Worm (Caenorhabditis elegans) whole organism, young adult: ENCODE results near the gene gpa-8.
A peak's percentile ranks its signal among the peaks of the same experiment; 100 is the strongest.

ENCODE experiments used
- D2030.7 ChIP-seq: fragments of 200-800 bp; sonication (Bioruptor generic); IDR thresholded peaks from 2 replicates; pipeline ENCODE4 v1.3.6; 2022; ENCODE audit warnings: missing genetic modification reagents, missing genetic modification characterization, missing compliant biosample characterization
- F22D6.2 ChIP-seq: sonication (generic microtip); optimal IDR thresholded peaks from 2 replicates; lab custom pipeline; 2016; ENCODE audit warnings: mild to moderate bottlenecking, missing genetic modification characterization, missing compliant biosample characterization
- F23B12.7 ChIP-seq: sonication (generic microtip); optimal IDR thresholded peaks from 2 replicates; lab custom pipeline; 2017; ENCODE audit warnings: missing genetic modification characterization, mild to moderate bottlenecking, missing compliant biosample characterization, antibody characterized with exemption, moderate library complexity; ENCODE audit not compliant: insufficient read depth
- F33H1.4 ChIP-seq: fragments of 200-800 bp; sonication (Bioruptor generic); IDR thresholded peaks from 2 replicates; pipeline ENCODE4 v1.3.6; 2022; ENCODE audit warnings: missing genetic modification reagents, missing genetic modification characterization, missing compliant biosample characterization
- F49E8.2 ChIP-seq: sonication (generic microtip); optimal IDR thresholded peaks from 3 replicates; lab custom pipeline; 2017; ENCODE audit warnings: missing genetic modification characterization, mild to moderate bottlenecking, missing compliant biosample characterization, antibody characterized with exemption, moderate library complexity; ENCODE audit not compliant: insufficient read depth
- F52B5.7 ChIP-seq: sonication (generic microtip); optimal IDR thresholded peaks from 2 replicates; lab custom pipeline; 2016; ENCODE audit warnings: mild to moderate bottlenecking, missing genetic modification characterization, missing compliant biosample characterization
- F55B11.4 ChIP-seq: sonication (generic microtip); optimal IDR thresholded peaks from 2 replicates; lab custom pipeline; 2016; ENCODE audit warnings: missing compliant biosample characterization, missing genetic modification characterization, borderline replicate concordance; ENCODE audit not compliant: insufficient read depth
- K12H6.12 ChIP-seq: fragments of 200-800 bp; sonication (Bioruptor generic); optimal IDR thresholded peaks from 2 replicates; lab custom pipeline; 2018; ENCODE audit warnings: mild to moderate bottlenecking, missing genetic modification characterization, missing compliant biosample characterization
- Y53F4B.3 ChIP-seq: fragments of 200-800 bp; sonication (Bioruptor generic); IDR thresholded peaks from 2 replicates; pipeline ENCODE4 v1.3.6; 2022; ENCODE audit warnings: missing genetic modification reagents, missing genetic modification characterization, missing compliant biosample characterization
- Y53G8AR.9 ChIP-seq: fragments of 200-800 bp; sonication (Bioruptor generic); conservative IDR thresholded peaks from 2 replicates; pipeline ENCODE4 v1.3.6; 2022; ENCODE audit warnings: missing genetic modification reagents, missing genetic modification characterization, missing compliant biosample characterization
- Y79H2A.3 ChIP-seq: fragments of 200-800 bp; sonication (Bioruptor generic); conservative IDR thresholded peaks from 2 replicates; pipeline ENCODE4 v1.3.6; 2022; ENCODE audit warnings: missing genetic modification reagents, missing genetic modification characterization, missing compliant biosample characterization
- Y95B8A.8 ChIP-seq: fragments of 200-800 bp; sonication (Bioruptor generic); IDR thresholded peaks from 2 replicates; pipeline ENCODE4 v1.3.6; 2022; ENCODE audit warnings: missing genetic modification reagents, missing genetic modification characterization, missing compliant biosample characterization
- aptf-2 ChIP-seq: fragments of 200-800 bp; sonication (Bioruptor generic); conservative IDR thresholded peaks from 2 replicates; pipeline ENCODE4 v1.3.6; 2022; ENCODE audit warnings: missing genetic modification reagents, missing genetic modification characterization, missing compliant biosample characterization
- attf-5 ChIP-seq: fragments of 200-800 bp; sonication (Bioruptor generic); optimal IDR thresholded peaks from 2 replicates; lab custom pipeline; 2018; ENCODE audit warnings: mild to moderate bottlenecking, missing genetic modification characterization, missing compliant biosample characterization
- bed-1 ChIP-seq: fragments of 200-800 bp; sonication (Bioruptor generic); IDR thresholded peaks from 2 replicates; pipeline ENCODE4 v1.3.6; 2022; ENCODE audit warnings: missing genetic modification reagents, missing genetic modification characterization, missing compliant biosample characterization
- bed-2 ChIP-seq: fragments of 200-800 bp; sonication (Bioruptor generic); IDR thresholded peaks from 2 replicates; pipeline ENCODE4 v1.3.6; 2022; ENCODE audit warnings: missing genetic modification reagents, missing genetic modification characterization, missing compliant biosample characterization
- ccch-3 ChIP-seq: fragments of 200-800 bp; sonication (Bioruptor generic); optimal IDR thresholded peaks from 2 replicates; lab custom pipeline; 2018; ENCODE audit warnings: mild to moderate bottlenecking, missing genetic modification characterization, missing compliant biosample characterization
- cebp-2 ChIP-seq: fragments of 200-800 bp; sonication (Bioruptor generic); IDR thresholded peaks from 2 replicates; pipeline ENCODE4 v1.3.6; 2022; ENCODE audit warnings: missing genetic modification characterization, missing compliant biosample characterization
- ceh-27 ChIP-seq: fragments of 200-800 bp; sonication (Bioruptor generic); optimal IDR thresholded peaks from 2 replicates; lab custom pipeline; 2018; ENCODE audit warnings: mild to moderate bottlenecking, missing genetic modification characterization, moderate library complexity, missing compliant biosample characterization
- ceh-40 ChIP-seq: fragments of 200-800 bp; sonication (Bioruptor generic); IDR thresholded peaks from 2 replicates; pipeline ENCODE4 v1.3.6; 2022; ENCODE audit warnings: missing genetic modification characterization, missing compliant biosample characterization
- die-1 ChIP-seq: sonication (generic microtip); optimal IDR thresholded peaks from 2 replicates; lab custom pipeline; 2016; ENCODE audit warnings: missing genotype, mild to moderate bottlenecking, missing genetic modification characterization, missing compliant biosample characterization
- dpff-1 ChIP-seq: sonication (generic microtip); optimal IDR thresholded peaks from 2 replicates; lab custom pipeline; 2017; ENCODE audit warnings: mild to moderate bottlenecking, missing genetic modification characterization, missing compliant biosample characterization
- efl-1 ChIP-seq: fragments of 150-350 bp; optimal IDR thresholded peaks from 2 replicates; lab custom pipeline; 2014; ENCODE audit warnings: missing biosample characterization, missing genetic modification reagents, missing genetic modification characterization
- egl-44 ChIP-seq: fragments of 200-800 bp; sonication (Bioruptor generic); IDR thresholded peaks from 2 replicates; pipeline ENCODE4 v1.3.6; 2022; ENCODE audit warnings: missing genetic modification reagents, missing genetic modification characterization, missing compliant biosample characterization
- ets-4 ChIP-seq: fragments of 200-800 bp; sonication (Bioruptor generic); optimal IDR thresholded peaks from 2 replicates; lab custom pipeline; 2018; ENCODE audit warnings: mild to moderate bottlenecking, missing genetic modification characterization, missing compliant biosample characterization
- fkh-3 ChIP-seq: sonication (generic microtip); optimal IDR thresholded peaks from 2 replicates; lab custom pipeline; 2016; ENCODE audit warnings: mild to moderate bottlenecking, missing genetic modification characterization, missing compliant biosample characterization
- hmg-1.2 ChIP-seq: fragments of 200-800 bp; sonication (Bioruptor generic); IDR thresholded peaks from 2 replicates; pipeline ENCODE4 v1.3.6; 2022; ENCODE audit warnings: missing genetic modification reagents, missing genetic modification characterization, missing compliant biosample characterization
- hmg-20 ChIP-seq: fragments of 200-800 bp; sonication (Bioruptor generic); IDR thresholded peaks from 2 replicates; pipeline ENCODE4 v1.3.6; 2022; ENCODE audit warnings: missing genetic modification reagents, missing genetic modification characterization, missing compliant biosample characterization
- let-526 ChIP-seq: fragments of 200-800 bp; sonication (Bioruptor generic); IDR thresholded peaks from 2 replicates; pipeline ENCODE4 v1.3.6; 2022; ENCODE audit warnings: missing genetic modification reagents, missing genetic modification characterization, missing compliant biosample characterization
- lin-40 ChIP-seq: sonication (generic microtip); optimal IDR thresholded peaks from 2 replicates; lab custom pipeline; 2016; ENCODE audit warnings: missing genetic modification characterization, mild to moderate bottlenecking, missing compliant biosample characterization, missing genotype, missing genetic modification reagents
- lir-1 ChIP-seq: fragments of 200-800 bp; sonication (Bioruptor generic); conservative IDR thresholded peaks from 2 replicates; pipeline ENCODE4 v1.3.6; 2022; ENCODE audit warnings: missing genetic modification reagents, missing genetic modification characterization, missing compliant biosample characterization
- madf-10 ChIP-seq: sonication (generic microtip); optimal IDR thresholded peaks from 2 replicates; lab custom pipeline; 2016; ENCODE audit warnings: mild to moderate bottlenecking, missing genetic modification characterization, missing compliant biosample characterization
- madf-3 ChIP-seq: fragments of 200-800 bp; sonication (Bioruptor generic); IDR thresholded peaks from 2 replicates; pipeline ENCODE4 v1.3.6; 2022; ENCODE audit warnings: missing genetic modification reagents, missing genetic modification characterization, missing compliant biosample characterization
- madf-6 ChIP-seq: fragments of 200-800 bp; sonication (Bioruptor generic); IDR thresholded peaks from 2 replicates; pipeline ENCODE4 v1.3.6; 2022; ENCODE audit warnings: missing genetic modification reagents, missing genetic modification characterization, missing compliant biosample characterization
- mcd-1 ChIP-seq: fragments of 200-800 bp; sonication (Bioruptor generic); IDR thresholded peaks from 2 replicates; pipeline ENCODE4 v1.3.6; 2022; ENCODE audit warnings: missing genetic modification reagents, missing genetic modification characterization, missing compliant biosample characterization
- mel-28 ChIP-seq: sonication (generic microtip); optimal IDR thresholded peaks from 2 replicates; lab custom pipeline; 2016; ENCODE audit warnings: borderline replicate concordance, mild to moderate bottlenecking, missing genetic modification characterization, missing compliant biosample characterization
- nhr-120 ChIP-seq: fragments of 200-800 bp; sonication (Bioruptor generic); IDR thresholded peaks from 2 replicates; pipeline ENCODE4 v1.3.6; 2022; ENCODE audit warnings: missing genetic modification characterization, missing compliant biosample characterization
- nhr-179 ChIP-seq: sonication (generic microtip); optimal IDR thresholded peaks from 2 replicates; lab custom pipeline; 2016; ENCODE audit warnings: mild to moderate bottlenecking, missing genetic modification characterization, missing compliant biosample characterization
- nhr-27 ChIP-seq: fragments of 200-800 bp; sonication (Bioruptor generic); optimal IDR thresholded peaks from 2 replicates; lab custom pipeline; 2018; ENCODE audit warnings: mild to moderate bottlenecking, missing genetic modification characterization, moderate library complexity, missing compliant biosample characterization
- pbrm-1 ChIP-seq: fragments of 200-800 bp; sonication (Bioruptor generic); IDR thresholded peaks from 2 replicates; pipeline ENCODE4 v1.3.6; 2022; ENCODE audit warnings: missing genetic modification reagents, missing genetic modification characterization, missing compliant biosample characterization
- pha-4 ChIP-seq: fragments of 150-350 bp; sonication (generic microtip); optimal IDR thresholded peaks from 2 replicates; lab custom pipeline; 2014; ENCODE audit warnings: missing biosample characterization, missing genetic modification reagents, missing genetic modification characterization
- rcor-1 ChIP-seq: fragments of 200-800 bp; sonication (Bioruptor generic); IDR thresholded peaks from 2 replicates; pipeline ENCODE4 v1.3.6; 2022; ENCODE audit warnings: missing genetic modification reagents, missing genetic modification characterization, missing compliant biosample characterization
- repo-1 ChIP-seq: sonication (generic microtip); optimal IDR thresholded peaks from 2 replicates; lab custom pipeline; 2017; ENCODE audit warnings: mild to moderate bottlenecking, missing genetic modification characterization, missing compliant biosample characterization
- snpc-4 ChIP-seq, 5 experiments: fragments of 150-350 bp in 1 of 5; sonication (generic microtip) in 4 of 5; optimal IDR thresholded peaks; 2 replicates each; lab custom pipeline; 2014 to 2018; ENCODE audit warnings: missing genetic modification characterization in 5 of 5, missing biosample characterization in 3 of 5, antibody characterized with exemption in 2 of 5, mild to moderate bottlenecking in 2 of 5, missing compliant biosample characterization in 2 of 5, missing genotype in 2 of 5, moderate library complexity in 2 of 5, missing genetic modification reagents in 1 of 5
- tbp1 ChIP-seq: fragments of 200-800 bp; sonication (Bioruptor generic); optimal IDR thresholded peaks from 2 replicates; lab custom pipeline; 2018; ENCODE audit warnings: mild to moderate bottlenecking, missing genetic modification characterization, missing compliant biosample characterization
- unc-130 ChIP-seq: sonication (generic microtip); optimal IDR thresholded peaks from 2 replicates; lab custom pipeline; 2016; ENCODE audit warnings: missing genetic modification reagents, missing genetic modification characterization, missing compliant biosample characterization
- unc-62 ChIP-seq: fragments of 150-350 bp; optimal IDR thresholded peaks from 2 replicates; lab custom pipeline; 2014; ENCODE audit warnings: missing biosample characterization, missing genetic modification reagents, missing genetic modification characterization
- xnd-1 ChIP-seq: sonication (generic microtip); optimal IDR thresholded peaks from 2 replicates; lab custom pipeline; 2016; ENCODE audit warnings: missing genotype, missing genetic modification reagents, missing genetic modification characterization, missing compliant biosample characterization
- ztf-28 ChIP-seq: fragments of 200-800 bp; sonication (Bioruptor generic); IDR thresholded peaks from 2 replicates; pipeline ENCODE4 v1.3.6; 2022; ENCODE audit warnings: missing genetic modification reagents, missing genetic modification characterization, missing compliant biosample characterization

gpa-8 gene

ce11 chrV:12637238-12637690 is 3.0 kb downstream of the gpa-8 start, which contains the start of gene F56H9.2 (continued):
- TF ChIP-seq fkh-3 (tag; lab: Kevin White, UChicago) (no peak), F49E8.2 (tag; lab: Kevin White, UChicago) (no peak), tbp1 (GFP tag; lab: Kevin White, UChicago) (peak; percentile 31), ccch-3 (GFP tag; lab: Kevin White, UChicago) (no peak), ceh-27 (GFP tag; lab: Kevin White, UChicago) (no peak), Y53F4B.3 (GFP tag; lab: Robert Waterston, UW) (no peak), ceh-40 (GFP tag; lab: Robert Waterston, UW) (no peak), bed-2 (GFP tag; lab: Robert Waterston, UW) (no peak), unc-62 (no peak), die-1 (tag; lab: Kevin White, UChicago) (peak; percentile 5), let-526 (GFP tag; lab: Robert Waterston, UW) (no peak), snpc-4 (GFP tag; optimal IDR thresholded peaks at IDR 0.05; lab: Kevin White, UChicago) (no peak), snpc-4 (tag; optimal IDR thresholded peaks at IDR 0.05; lab: Kevin White, UChicago) (peak in 1 of 4 experiments; percentile 20), nhr-27 (tag; lab: Kevin White, UChicago) (no peak), madf-6 (no peak), pha-4 (tag; lab: Kevin White, UChicago) (peak; percentile 39), attf-5 (GFP tag; lab: Kevin White, UChicago) (peak; percentile 55), Y95B8A.8 (no peak), unc-130 (GFP tag; lab: Kevin White, UChicago) (no peak), nhr-120 (GFP tag; lab: Robert Waterston, UW) (no peak), cebp-2 (GFP tag; lab: Robert Waterston, UW) (no peak), aptf-2 (GFP tag; lab: Robert Waterston, UW) (no peak), D2030.7 (GFP tag; lab: Robert Waterston, UW) (no peak), lin-40 (tag; lab: Kevin White, UChicago) (peak; percentile 67), Y53G8AR.9 (GFP tag; lab: Robert Waterston, UW) (no peak), ztf-28 (no peak), lir-1 (GFP tag; lab: Robert Waterston, UW) (no peak), ets-4 (GFP tag; lab: Kevin White, UChicago) (peak; percentile 11), F52B5.7 (tag; lab: Kevin White, UChicago) (no peak), dpff-1 (tag; lab: Kevin White, UChicago) (no peak), egl-44 (no peak), efl-1 (GFP tag; lab: Kevin White, UChicago) (no peak), madf-10 (tag; lab: Kevin White, UChicago) (no peak), K12H6.12 (tag; lab: Kevin White, UChicago) (peak; percentile 67), F23B12.7 (tag; lab: Kevin White, UChicago) (no peak), rcor-1 (GFP tag; lab: Robert Waterston, UW) (0 out of 2 replicates have a peak, but pooled peaks have one; percentile 21), mcd-1 (GFP tag; lab: Robert Waterston, UW) (peak; percentile 43; the same call in 1 of the 2 replicates), repo-1 (tag; lab: Kevin White, UChicago) (no peak), hmg-20 (GFP tag; lab: Robert Waterston, UW) (no peak), mel-28 (tag; lab: Kevin White, UChicago) (no peak), F22D6.2 (tag; lab: Kevin White, UChicago) (peak; percentile 82), F55B11.4 (tag; lab: Kevin White, UChicago) (no peak), nhr-179 (tag; lab: Kevin White, UChicago) (no peak), F33H1.4 (GFP tag; lab: Robert Waterston, UW) (no peak), bed-1 (GFP tag; lab: Robert Waterston, UW) (no peak), Y79H2A.3 (GFP tag; lab: Robert Waterston, UW) (no peak), madf-3 (GFP tag; lab: Robert Waterston, UW) (no peak), hmg-1.2 (GFP tag; lab: Robert Waterston, UW) (peak; percentile 50; the same call in 1 of the 2 replicates), pbrm-1 (GFP tag; lab: Robert Waterston, UW) (no peak), xnd-1 (no peak)
